Worm (Caenorhabditis elegans) whole organism, late embryonic: Measurements from ENCODE around the gene R10E9.3.

ENCODE experiments used
- F13H6.1 ChIP-seq: sonication (generic microtip); optimal IDR thresholded peaks from 2 replicates; lab custom pipeline; 2016; ENCODE audit warnings: missing genetic modification characterization, missing compliant biosample characterization
- T23F11.4 ChIP-seq: fragments of 200-800 bp; sonication (Bioruptor generic); optimal IDR thresholded peaks from 2 replicates; lab custom pipeline; 2018; ENCODE audit warnings: mild to moderate bottlenecking, missing genetic modification characterization, missing compliant biosample characterization
- ama-1 ChIP-seq: fragments of 150-350 bp; optimal IDR thresholded peaks from 2 replicates; lab custom pipeline; 2014
- ceh-30 ChIP-seq: fragments of 150-350 bp; optimal IDR thresholded peaks from 2 replicates; lab custom pipeline; 2014; ENCODE audit warnings: missing biosample characterization, missing genetic modification characterization
- dmd-4 ChIP-seq: sonication (generic microtip); optimal IDR thresholded peaks from 2 replicates; lab custom pipeline; 2016; ENCODE audit warnings: borderline replicate concordance, missing genetic modification characterization, missing compliant biosample characterization
- ets-4 ChIP-seq: sonication (generic microtip); optimal IDR thresholded peaks from 2 replicates; lab custom pipeline; 2016; ENCODE audit warnings: missing genetic modification characterization, missing compliant biosample characterization
- fkh-10 ChIP-seq: fragments of 150-350 bp; optimal IDR thresholded peaks from 2 replicates; lab custom pipeline; 2014; ENCODE audit warnings: missing biosample characterization, missing genetic modification reagents, missing genetic modification characterization
- mec-3 ChIP-seq: sonication (generic microtip); optimal IDR thresholded peaks from 2 replicates; lab custom pipeline; 2016; ENCODE audit warnings: borderline replicate concordance, missing genetic modification characterization, missing compliant biosample characterization
- nfya-1 ChIP-seq: sonication (generic microtip); optimal IDR thresholded peaks from 2 replicates; lab custom pipeline; 2017; ENCODE audit warnings: missing genetic modification characterization, mild to moderate bottlenecking, missing compliant biosample characterization, antibody characterized with exemption, moderate library complexity
- pha-4 ChIP-seq: fragments of 150-350 bp; optimal IDR thresholded peaks from 2 replicates; lab custom pipeline; 2018; ENCODE audit warnings: missing biosample characterization, missing genetic modification reagents, missing genetic modification characterization
- pqm-1 ChIP-seq: sonication (generic microtip); optimal IDR thresholded peaks from 2 replicates; lab custom pipeline; 2016; ENCODE audit warnings: missing genetic modification characterization, missing compliant biosample characterization
- sdc-2 ChIP-seq: sonication (generic microtip); optimal IDR thresholded peaks from 2 replicates; lab custom pipeline; 2016; ENCODE audit warnings: missing genotype, missing genetic modification characterization, missing compliant biosample characterization
- tbx-7 ChIP-seq: sonication (generic microtip); optimal IDR thresholded peaks from 2 replicates; lab custom pipeline; 2016; ENCODE audit warnings: missing genotype, missing genetic modification characterization, missing compliant biosample characterization

DNA sequence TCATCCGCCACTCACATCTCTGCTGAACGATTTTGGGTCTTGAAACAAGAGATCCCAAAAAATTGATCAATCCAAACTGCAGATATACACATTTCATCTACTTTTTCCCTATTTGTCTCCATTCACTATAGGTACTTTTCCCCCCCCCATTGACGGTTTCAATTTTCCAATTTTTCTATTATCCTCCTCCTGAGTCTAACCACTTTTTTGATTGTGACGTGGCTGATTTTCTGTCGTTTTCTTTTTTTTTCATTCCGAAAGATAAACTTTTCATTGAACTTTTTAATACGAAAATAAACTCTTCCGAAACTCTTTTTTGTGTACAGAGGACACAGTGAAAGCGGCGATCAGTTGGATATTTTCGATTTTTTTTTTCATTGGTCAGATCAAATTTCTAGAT lies 2.2 kb upstream of the R10E9.3 start:
- no peak for TF ChIP-seq mec-3 (tag; lab: Kevin White, UChicago)
- TF ChIP-seq fkh-10 (GFP tag; lab: Kevin White, UChicago): no peak
- no peak for TF ChIP-seq dmd-4 (tag; lab: Kevin White, UChicago)
- TF ChIP-seq ama-1 (lab: Kevin White, UChicago): no peak
- TF ChIP-seq ets-4 (tag; lab: Kevin White, UChicago): no peak
- TF ChIP-seq T23F11.4 (GFP tag; lab: Kevin White, UChicago): no peak
- no peak for TF ChIP-seq pha-4 (tag; lab: Kevin White, UChicago)
- no peak for TF ChIP-seq pqm-1
- TF ChIP-seq tbx-7 (tag; lab: Kevin White, UChicago): no peak
- no peak for TF ChIP-seq F13H6.1 (tag; lab: Kevin White, UChicago)
- no peak for TF ChIP-seq ceh-30 (tag; lab: Kevin White, UChicago)
- TF ChIP-seq sdc-2 (tag; lab: Kevin White, UChicago): no peak
- no peak for TF ChIP-seq nfya-1
